Worm (Caenorhabditis elegans) whole organism, L4 larva: ENCODE results near the gene dmd-3.

Source experiments
- ama-1 ChIP-seq: fragments of 150-350 bp; optimal IDR thresholded peaks from 2 replicates; lab custom pipeline; 2014; ENCODE audit warnings: inconsistent platforms, mixed read lengths
- lin-38 ChIP-seq: fragments of 200-800 bp; sonication (Bioruptor generic); IDR thresholded peaks from 2 replicates; pipeline ENCODE4 v1.3.6; 2022; ENCODE audit warnings: missing genetic modification reagents, missing genetic modification characterization, missing compliant biosample characterization
- lsy-2 ChIP-seq, 2 experiments: fragments of 150-350 bp in 1 of 2; sonication (generic microtip) in 1 of 2; optimal IDR thresholded peaks; 2 replicates each; lab custom pipeline; 2014 to 2017; ENCODE audit warnings: missing biosample characterization in 2 of 2, missing genetic modification characterization in 2 of 2
- unc-39 ChIP-seq: sonication (generic microtip); optimal IDR thresholded peaks from 2 replicates; lab custom pipeline; 2017; ENCODE audit warnings: missing biosample characterization, missing genetic modification characterization

DNA sequence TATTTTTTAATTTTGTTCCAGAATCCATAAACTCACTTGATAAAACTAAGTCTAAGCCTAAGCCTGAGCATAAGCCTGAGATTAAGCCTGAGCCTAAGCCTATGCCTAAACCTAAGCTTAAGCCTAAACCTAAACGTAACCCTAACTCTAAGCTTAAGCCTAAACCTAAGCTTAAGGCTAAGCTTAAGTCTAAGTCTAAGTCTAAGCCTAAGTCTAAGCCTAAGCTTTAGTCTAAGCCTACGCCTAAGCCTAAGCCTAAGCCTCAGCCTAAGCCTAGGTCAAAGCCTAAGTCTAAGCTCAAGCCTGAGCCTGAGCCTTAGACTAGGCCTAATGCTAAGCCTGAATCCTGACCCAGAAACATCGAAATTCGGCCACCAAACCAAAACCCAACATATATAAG is 9.5 kb upstream of the dmd-3 start:
- TF ChIP-seq unc-39 (tag; lab: Kevin White, UChicago) = no peak
- no peak for TF ChIP-seq ama-1 (lab: Kevin White, UChicago)
- no peak for TF ChIP-seq lin-38 (GFP tag; lab: Robert Waterston, UW)
- TF ChIP-seq lsy-2 (tag; optimal IDR thresholded peaks at IDR 0.05; lab: Kevin White, UChicago) = no peak
